Fruit fly (Drosophila melanogaster) S2 (cell line): ENCODE results near the gene neo.

Experiments
- CG8478 ChIP-seq: fragments of >200 bp; optimal IDR thresholded peaks from 2 replicates; lab custom pipeline; 2018
- CTCF ChIP-seq, 2 experiments: fragments of >200 bp; optimal IDR thresholded peaks; 2 replicates each; lab custom pipeline; 2018

dm6 chr3R:29775755-29776686 lies 42.9 kb upstream of the neo start:
- TF ChIP-seq CG8478 (peak; percentile 35), CTCF (optimal IDR thresholded peaks at IDR 0.05; lab: Kevin White, UChicago) (no peak)
